Worm (Caenorhabditis elegans) whole organism, late embryonic: Measurements from ENCODE around the gene pcs-1.

Experiments
- C08G9.2 ChIP-seq: sonication (generic microtip); optimal IDR thresholded peaks from 2 replicates; lab custom pipeline; 2016; ENCODE audit warnings: mild to moderate bottlenecking, missing genetic modification characterization, moderate library complexity, missing compliant biosample characterization
- C38D4.7 ChIP-seq: fragments of 200-800 bp; sonication (Bioruptor generic); optimal IDR thresholded peaks from 2 replicates; lab custom pipeline; 2018; ENCODE audit warnings: mild to moderate bottlenecking, missing genetic modification characterization, moderate library complexity, missing compliant biosample characterization
- F13H6.1 ChIP-seq: sonication (generic microtip); optimal IDR thresholded peaks from 2 replicates; lab custom pipeline; 2016; ENCODE audit warnings: missing genetic modification characterization, missing compliant biosample characterization
- K02D7.2 ChIP-seq: sonication (generic microtip); optimal IDR thresholded peaks from 2 replicates; lab custom pipeline; 2017; ENCODE audit warnings: mild to moderate bottlenecking, missing genetic modification characterization, missing compliant biosample characterization
- K09A11.1 ChIP-seq: sonication (generic microtip); optimal IDR thresholded peaks from 2 replicates; lab custom pipeline; 2017; ENCODE audit warnings: antibody characterized with exemption, mild to moderate bottlenecking, missing genetic modification characterization, missing compliant biosample characterization; ENCODE audit not compliant: insufficient read depth
- T23F11.4 ChIP-seq: fragments of 200-800 bp; sonication (Bioruptor generic); optimal IDR thresholded peaks from 2 replicates; lab custom pipeline; 2018; ENCODE audit warnings: mild to moderate bottlenecking, missing genetic modification characterization, missing compliant biosample characterization
- Y22D7AL.16 ChIP-seq: sonication (generic microtip); optimal IDR thresholded peaks from 2 replicates; lab custom pipeline; 2016; ENCODE audit warnings: missing genetic modification characterization, missing compliant biosample characterization
- ceh-30 ChIP-seq: fragments of 150-350 bp; optimal IDR thresholded peaks from 2 replicates; lab custom pipeline; 2014; ENCODE audit warnings: missing biosample characterization, missing genetic modification characterization
- ceh-31 ChIP-seq: sonication (generic microtip); optimal IDR thresholded peaks from 2 replicates; lab custom pipeline; 2016; ENCODE audit warnings: missing genetic modification characterization, missing compliant biosample characterization
- ceh-45 ChIP-seq: fragments of 200-800 bp; sonication (Bioruptor generic); IDR thresholded peaks from 2 replicates; pipeline ENCODE4 v1.3.6; 2022; ENCODE audit warnings: missing genetic modification reagents, missing genetic modification characterization, missing compliant biosample characterization
- ceh-48 ChIP-seq: sonication (generic microtip); optimal IDR thresholded peaks from 2 replicates; lab custom pipeline; 2016; ENCODE audit warnings: missing genetic modification characterization, inconsistent platforms, missing compliant biosample characterization
- ceh-6 ChIP-seq: fragments of 200-800 bp; sonication (Bioruptor generic); optimal IDR thresholded peaks from 2 replicates; lab custom pipeline; 2018; ENCODE audit warnings: mild to moderate bottlenecking, missing genetic modification characterization, missing compliant biosample characterization
- ceh-9 ChIP-seq: sonication (generic microtip); optimal IDR thresholded peaks from 2 replicates; lab custom pipeline; 2016; ENCODE audit warnings: mild to moderate bottlenecking, missing genetic modification characterization, inconsistent platforms, missing compliant biosample characterization
- che-1 ChIP-seq: sonication (generic microtip); optimal IDR thresholded peaks from 2 replicates; lab custom pipeline; 2016; ENCODE audit warnings: mild to moderate bottlenecking, missing genetic modification characterization, missing compliant biosample characterization
- dmd-4 ChIP-seq: sonication (generic microtip); optimal IDR thresholded peaks from 2 replicates; lab custom pipeline; 2016; ENCODE audit warnings: borderline replicate concordance, missing genetic modification characterization, missing compliant biosample characterization
- dve-1 ChIP-seq: sonication (generic microtip); optimal IDR thresholded peaks from 2 replicates; lab custom pipeline; 2017; ENCODE audit warnings: antibody characterized with exemption, mild to moderate bottlenecking, missing genetic modification characterization, missing compliant biosample characterization
- gmeb-2 ChIP-seq: sonication (generic microtip); optimal IDR thresholded peaks from 2 replicates; lab custom pipeline; 2016; ENCODE audit warnings: missing genetic modification characterization, inconsistent platforms, missing compliant biosample characterization
- hlh-13 ChIP-seq: fragments of 200-800 bp; sonication (Bioruptor generic); optimal IDR thresholded peaks from 2 replicates; lab custom pipeline; 2018; ENCODE audit warnings: mild to moderate bottlenecking, missing genetic modification characterization, missing compliant biosample characterization
- hlh-6 ChIP-seq: sonication (generic microtip); optimal IDR thresholded peaks from 2 replicates; lab custom pipeline; 2016; ENCODE audit warnings: missing genotype, missing genetic modification characterization, missing compliant biosample characterization
- lim-6 ChIP-seq: sonication (generic microtip); optimal IDR thresholded peaks from 2 replicates; lab custom pipeline; 2016; ENCODE audit warnings: missing genetic modification characterization, missing compliant biosample characterization
- madf-2 ChIP-seq: sonication (generic microtip); optimal IDR thresholded peaks from 2 replicates; lab custom pipeline; 2017; ENCODE audit warnings: missing genetic modification characterization, missing compliant biosample characterization
- nfya-1 ChIP-seq: sonication (generic microtip); optimal IDR thresholded peaks from 2 replicates; lab custom pipeline; 2017; ENCODE audit warnings: missing genetic modification characterization, mild to moderate bottlenecking, missing compliant biosample characterization, antibody characterized with exemption, moderate library complexity
- nhr-232 ChIP-seq: sonication (generic microtip); optimal IDR thresholded peaks from 2 replicates; lab custom pipeline; 2016; ENCODE audit warnings: missing genetic modification characterization, missing compliant biosample characterization
- npax-4 ChIP-seq: sonication (generic microtip); optimal IDR thresholded peaks from 2 replicates; lab custom pipeline; 2016; ENCODE audit warnings: missing genetic modification characterization, missing compliant biosample characterization
- pag-3 ChIP-seq: sonication (generic microtip); optimal IDR thresholded peaks from 2 replicates; lab custom pipeline; 2016; ENCODE audit warnings: missing compliant biosample characterization, missing genetic modification characterization, borderline replicate concordance
- pat-9 ChIP-seq: fragments of 200-800 bp; sonication (Bioruptor generic); optimal IDR thresholded peaks from 2 replicates; lab custom pipeline; 2018; ENCODE audit warnings: mild to moderate bottlenecking, missing genetic modification characterization, moderate library complexity, missing compliant biosample characterization
- pax-1 ChIP-seq: fragments of 150-350 bp; optimal IDR thresholded peaks from 2 replicates; lab custom pipeline; 2014; ENCODE audit warnings: missing biosample characterization, missing genetic modification characterization
- pha-2 ChIP-seq: sonication (generic microtip); optimal IDR thresholded peaks from 2 replicates; lab custom pipeline; 2017; ENCODE audit warnings: mild to moderate bottlenecking, missing genetic modification characterization, missing compliant biosample characterization
- pha-4 ChIP-seq: fragments of 150-350 bp; optimal IDR thresholded peaks from 2 replicates; lab custom pipeline; 2018; ENCODE audit warnings: missing biosample characterization, missing genetic modification reagents, missing genetic modification characterization
- pqm-1 ChIP-seq: sonication (generic microtip); optimal IDR thresholded peaks from 2 replicates; lab custom pipeline; 2016; ENCODE audit warnings: missing genetic modification characterization, missing compliant biosample characterization
- pros-1 ChIP-seq: fragments of 150-350 bp; optimal IDR thresholded peaks from 2 replicates; lab custom pipeline; 2014; ENCODE audit warnings: missing biosample characterization, missing genetic modification reagents, missing genetic modification characterization
- ref-2 ChIP-seq: sonication (generic microtip); optimal IDR thresholded peaks from 2 replicates; lab custom pipeline; 2016; ENCODE audit warnings: missing genetic modification characterization, missing compliant biosample characterization
- rnt-1 ChIP-seq: sonication (generic microtip); optimal IDR thresholded peaks from 2 replicates; lab custom pipeline; 2016; ENCODE audit warnings: missing genetic modification characterization, missing compliant biosample characterization
- tbx-2 ChIP-seq: sonication (generic microtip); optimal IDR thresholded peaks from 2 replicates; lab custom pipeline; 2016; ENCODE audit warnings: missing genetic modification characterization, missing compliant biosample characterization
- ttx-3 ChIP-seq: sonication (generic microtip); optimal IDR thresholded peaks from 2 replicates; lab custom pipeline; 2016; ENCODE audit warnings: missing genetic modification reagents, missing genetic modification characterization, missing compliant biosample characterization
- unc-3 ChIP-seq, 2 experiments: fragments of 200-800 bp in 1 of 2; sonication (Bioruptor generic) in 1 of 2; sonication (generic microtip) in 1 of 2; conservative IDR thresholded peaks in 1 of 2; optimal IDR thresholded peaks in 1 of 2; 2 replicates each; pipeline versions ENCODE4 v1.3.6 to Lab custom; 2016 to 2022; ENCODE audit warnings: missing compliant biosample characterization in 2 of 2, missing genetic modification characterization in 2 of 2, missing genetic modification reagents in 1 of 2
- unc-42 ChIP-seq: sonication (generic microtip); optimal IDR thresholded peaks from 2 replicates; lab custom pipeline; 2016; ENCODE audit warnings: missing genotype, missing genetic modification characterization, missing compliant biosample characterization
- unc-55 ChIP-seq: sonication (generic microtip); optimal IDR thresholded peaks from 2 replicates; lab custom pipeline; 2017; ENCODE audit warnings: missing biosample characterization, missing genetic modification reagents, missing genetic modification characterization
- zip-5 ChIP-seq: sonication (generic microtip); optimal IDR thresholded peaks from 2 replicates; lab custom pipeline; 2016; ENCODE audit warnings: missing genetic modification characterization, missing compliant biosample characterization

Gene pcs-1

DNA sequence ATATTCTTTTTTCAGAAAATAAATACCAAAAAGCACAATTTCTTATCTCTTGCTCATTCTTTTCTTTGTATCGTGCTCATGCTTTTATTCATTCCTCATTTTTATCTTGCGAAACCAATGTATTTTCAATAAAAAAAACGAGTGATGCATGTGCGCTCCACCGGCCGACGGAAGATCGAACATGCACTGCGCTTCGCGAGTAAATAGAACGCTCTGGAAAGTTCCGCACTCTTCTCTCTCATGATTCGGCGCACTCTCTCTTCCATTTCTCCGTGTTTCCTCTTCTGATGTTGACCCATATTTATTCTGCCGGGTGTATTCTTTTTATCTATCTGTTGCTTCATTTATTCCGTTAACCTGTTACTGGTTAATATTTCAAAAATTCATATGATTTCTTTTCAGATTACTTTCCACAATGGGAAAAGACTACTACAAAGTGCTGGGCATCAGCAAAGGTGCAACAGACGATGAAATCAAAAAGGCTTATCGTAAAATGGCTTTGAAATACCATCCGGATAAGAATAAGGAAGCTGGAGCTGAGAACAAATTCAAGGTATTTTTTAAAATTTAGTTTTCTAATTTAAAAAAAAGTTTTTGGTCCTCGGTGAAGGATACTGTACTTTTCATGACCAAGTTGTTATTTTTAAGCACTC lies 32.1 kb downstream of the pcs-1 start, which contains the start of gene dnj-13 (continued):
- no peak for TF ChIP-seq pag-3
- no peak for TF ChIP-seq C38D4.7 (GFP tag; lab: Kevin White, UChicago)
- TF ChIP-seq ceh-6 (GFP tag; lab: Kevin White, UChicago), result no peak
- no peak for TF ChIP-seq dmd-4
- TF ChIP-seq K02D7.2, result no peak
- TF ChIP-seq ttx-3, result no peak
- peak; percentile 66 for TF ChIP-seq ceh-31 (tag; lab: Kevin White, UChicago)
- no peak for TF ChIP-seq pha-4 (tag; lab: Kevin White, UChicago)
- peak; percentile 59 for TF ChIP-seq ceh-30 (tag; lab: Kevin White, UChicago)
- TF ChIP-seq T23F11.4, result no peak
- TF ChIP-seq K09A11.1 (tag; lab: Kevin White, UChicago), result no peak
- TF ChIP-seq gmeb-2 (tag; lab: Kevin White, UChicago), result peak; percentile 51
- TF ChIP-seq nhr-232 (tag; lab: Kevin White, UChicago), result no peak
- TF ChIP-seq pros-1, result peak; percentile 47
- no peak for TF ChIP-seq ceh-45 (GFP tag; lab: Robert Waterston, UW)
- TF ChIP-seq hlh-6, result no peak
- TF ChIP-seq unc-55 (GFP tag; lab: Kevin White, UChicago), result peak; percentile 82
- TF ChIP-seq hlh-13, result no peak
- no peak; the same call in 1 of the 2 replicates for TF ChIP-seq unc-3 (GFP tag; conservative IDR thresholded peaks at IDR 0.05; lab: Robert Waterston, UW)
- TF ChIP-seq unc-3 (tag; optimal IDR thresholded peaks at IDR 0.05; lab: Kevin White, UChicago), result no peak
- TF ChIP-seq, all 69 proteins: peak for 32

DNA sequence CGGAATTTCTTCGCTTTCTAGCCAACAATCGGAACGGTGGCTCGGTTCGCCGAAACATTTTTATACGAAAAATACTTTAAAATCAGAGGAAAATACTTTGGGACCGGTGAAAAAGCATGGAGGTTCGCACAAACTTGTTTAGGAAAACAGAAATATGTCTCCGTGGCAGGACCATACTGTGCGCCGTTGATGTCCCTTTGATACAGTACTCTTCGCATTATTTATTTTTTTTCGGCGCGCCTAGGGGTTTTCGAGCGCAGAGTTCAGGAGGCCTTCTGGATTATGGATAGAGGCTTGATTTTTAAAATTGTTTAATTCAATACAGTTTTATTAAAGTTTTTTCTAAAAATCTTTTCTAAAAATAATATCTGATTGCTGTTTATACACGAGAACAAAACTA lies 32.8 kb downstream of the pcs-1 start, which contains the start of gene F54D5.9:
TSS of gene F54D5.9 (minus strand) at position 115 of the 400 bp plus-strand sequence.
- TF ChIP-seq che-1 (tag; lab: Kevin White, UChicago) (no peak), pax-1 (tag; lab: Kevin White, UChicago) (no peak), K09A11.1 (tag; lab: Kevin White, UChicago) (no peak), rnt-1 (tag; lab: Kevin White, UChicago) (no peak), zip-5 (no peak), ceh-9 (no peak), pat-9 (tag; lab: Kevin White, UChicago) (no peak), pha-4 (tag; lab: Kevin White, UChicago) (no peak), hlh-13 (no peak), K02D7.2 (no peak), dve-1 (no peak), ref-2 (no peak), unc-42 (no peak), lim-6 (tag; lab: Kevin White, UChicago) (no peak), npax-4 (no peak), unc-3 (GFP tag; conservative IDR thresholded peaks at IDR 0.05; lab: Robert Waterston, UW) (no peak), unc-3 (tag; optimal IDR thresholded peaks at IDR 0.05; lab: Kevin White, UChicago) (no peak), Y22D7AL.16 (tag; lab: Kevin White, UChicago) (no peak), pha-2 (tag; lab: Kevin White, UChicago) (no peak)

DNA sequence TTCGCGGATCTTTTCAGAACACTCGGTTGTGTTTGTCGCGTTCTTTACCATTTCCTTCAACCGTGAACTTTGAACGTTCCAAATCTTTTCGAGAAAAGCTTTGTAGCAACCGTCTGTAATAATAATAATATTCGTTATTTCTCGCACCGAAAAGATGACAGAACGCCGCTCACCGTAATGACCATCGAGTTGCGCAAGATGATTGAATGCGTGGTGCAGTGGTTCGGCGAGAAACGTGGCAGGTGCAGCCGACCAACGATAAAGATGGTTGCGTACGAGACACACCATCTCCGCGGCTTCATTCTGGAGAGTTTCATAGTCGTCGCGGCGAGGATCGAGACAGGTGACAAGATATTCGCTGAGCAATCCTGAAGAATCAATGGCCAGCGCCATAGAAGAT lies 34.6 kb downstream of the pcs-1 start:
- TF ChIP-seq pqm-1 (tag; lab: Kevin White, UChicago), result no peak
- TF ChIP-seq unc-55 (GFP tag; lab: Kevin White, UChicago), result peak; percentile 17

DNA sequence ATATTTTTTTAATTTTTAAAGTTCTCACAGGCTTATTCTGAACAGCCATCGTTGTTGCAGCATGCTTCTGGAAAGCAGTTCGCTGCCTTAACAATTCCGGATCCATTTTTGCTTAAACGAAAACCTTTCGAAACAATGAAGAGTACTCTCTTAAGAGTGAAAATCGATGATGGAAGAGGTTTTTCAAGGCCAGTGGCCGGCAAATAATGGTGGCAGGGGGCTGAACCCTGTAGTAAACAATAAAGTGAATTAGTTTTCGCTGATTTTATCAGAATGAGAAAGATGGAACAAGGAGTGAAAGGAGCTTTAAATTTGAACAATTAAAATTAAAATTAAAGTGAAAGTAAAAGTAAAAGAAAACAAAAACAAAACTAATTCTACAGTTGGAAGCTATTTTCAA lies 35.2 kb downstream of the pcs-1 start, which contains the start of gene gtf-2E2:
TSS of gene gtf-2E2 (minus strand) at position 111 of the 400 bp plus-strand sequence.
- no peak for TF ChIP-seq unc-55 (GFP tag; lab: Kevin White, UChicago)
- peak; percentile 3 for TF ChIP-seq nfya-1 (tag; lab: Kevin White, UChicago)
- TF ChIP-seq ceh-31 (tag; lab: Kevin White, UChicago), result peak; percentile 55
- peak; percentile 53 for TF ChIP-seq ceh-48
- TF ChIP-seq tbx-2 (tag; lab: Kevin White, UChicago), result peak; percentile 25
- no peak for TF ChIP-seq F13H6.1 (tag; lab: Kevin White, UChicago)
- peak; percentile 56 for TF ChIP-seq C08G9.2 (tag; lab: Kevin White, UChicago)
- TF ChIP-seq madf-2, result no peak
